Fruit fly (Drosophila melanogaster): Measurements from ENCODE around the gene Cyp316a1.

Cyp316a1 gene

dm6 chr3L:7510414-7511384, 19.0 kb downstream of the Cyp316a1 start, which contains the start of gene CG7546 (continued):
- peak; percentile 41 for TF ChIP-seq CG8924 (tag; optimal IDR thresholded peaks at IDR 0.05)
- TF ChIP-seq ken (GFP tag; IDR thresholded peaks at IDR 0.05) = 0 out of 3 replicates have a peak, but pooled peaks have one; percentile 15
- TF ChIP-seq CG2120 (GFP tag; optimal IDR thresholded peaks at IDR 0.05) = peak; percentile 63
- no peak for TF ChIP-seq CG6254 (GFP tag; optimal IDR thresholded peaks at IDR 0.05)
- 0 out of 2 replicates have a peak, but pooled peaks have one; percentile 13 for TF ChIP-seq ap (GFP tag; IDR thresholded peaks at IDR 0.05)
- TF ChIP-seq mam (GFP tag; optimal IDR thresholded peaks at IDR 0.05) = peak; percentile 7
- TF ChIP-seq CG31365 (tag; optimal IDR thresholded peaks at IDR 0.05) = no peak
- TF ChIP-seq dmrt11E (tag; optimal IDR thresholded peaks at IDR 0.05) = peak; percentile 47
- TF ChIP-seq sisA (GFP tag; IDR thresholded peaks at IDR 0.05) = 0 out of 2 replicates have a peak, but pooled peaks have one; percentile 39
- peak; percentile 10 for TF ChIP-seq zen (tag; optimal IDR thresholded peaks at IDR 0.05)
- peak; percentile 48 for TF ChIP-seq sug (tag; optimal IDR thresholded peaks at IDR 0.05)
- TF ChIP-seq bcd (GFP tag; optimal IDR thresholded peaks at IDR 0.05) = peak; percentile 31
- TF ChIP-seq dimm (GFP tag; IDR thresholded peaks at IDR 0.05) = no peak
- TF ChIP-seq Hmr (GFP tag; optimal IDR thresholded peaks at IDR 0.05) = peak; percentile 39
- no peak for TF ChIP-seq fd64A (GFP tag; optimal IDR thresholded peaks at IDR 0.05)
- TF ChIP-seq pfk (GFP tag; optimal IDR thresholded peaks at IDR 0.05) = no peak
- TF ChIP-seq E2f1 (GFP tag; IDR thresholded peaks at IDR 0.05) = 0 out of 2 replicates have a peak, but pooled peaks have one; percentile 14
- peak; percentile 92 for TF ChIP-seq E2f2 (GFP tag; IDR thresholded peaks at IDR 0.05)
- TF ChIP-seq CG11504 (tag; optimal IDR thresholded peaks at IDR 0.05) = peak; percentile 59
- peak; percentile 10 for TF ChIP-seq CG17385 (GFP tag; optimal IDR thresholded peaks at IDR 0.05)
- TF ChIP-seq CG16863 (GFP tag; optimal IDR thresholded peaks at IDR 0.05) = peak; percentile 16
- peak; percentile 4 for TF ChIP-seq Fer3 (tag; optimal IDR thresholded peaks at IDR 0.05)
- TF ChIP-seq Oli (tag; optimal IDR thresholded peaks at IDR 0.05) = peak; percentile 11
- TF ChIP-seq ewg (GFP tag; optimal IDR thresholded peaks at IDR 0.05) = peak; percentile 26
- peak; percentile 38 for TF ChIP-seq zf30C (GFP tag; optimal IDR thresholded peaks at IDR 0.05)
- TF ChIP-seq dysf (GFP tag; IDR thresholded peaks at IDR 0.05) = no peak
- peak in 1 of 2 experiments; percentile 21 for TF ChIP-seq Pdp1 (GFP tag; optimal IDR thresholded peaks at IDR 0.05)
- peak; percentile 40 for TF ChIP-seq CG9797 (GFP tag; optimal IDR thresholded peaks at IDR 0.05)
- TF ChIP-seq ac (GFP tag; optimal IDR thresholded peaks at IDR 0.05) = no peak
- peak; percentile 63 for TF ChIP-seq Xbp1 (GFP tag; optimal IDR thresholded peaks at IDR 0.05)
- peak; percentile 28 for TF ChIP-seq CG3281 (GFP tag; optimal IDR thresholded peaks at IDR 0.05)
- peak; percentile 10 for TF ChIP-seq Chrac-16 (GFP tag; optimal IDR thresholded peaks at IDR 0.05)
- TF ChIP-seq CG8388 (GFP tag; optimal IDR thresholded peaks at IDR 0.05) = peak; percentile 20
- TF ChIP-seq sob (GFP tag; IDR thresholded peaks at IDR 0.05) = 0 out of 2 replicates have a peak, but pooled peaks have one; percentile 11
- peak; percentile 40 for TF ChIP-seq zfh2 (GFP tag; optimal IDR thresholded peaks at IDR 0.05)
- TF ChIP-seq Dll (GFP tag; IDR thresholded peaks at IDR 0.05; ENCODE audit: partially characterized antibody) = 0 out of 4 replicates have a peak, but pooled peaks have one; percentile 30
- TF ChIP-seq CG12942 (GFP tag; optimal IDR thresholded peaks at IDR 0.05) = peak; percentile 17
- TF ChIP-seq CG32767 (GFP tag; IDR thresholded peaks at IDR 0.05) = no peak
- TF ChIP-seq nmo (GFP tag; optimal IDR thresholded peaks at IDR 0.05) = peak; percentile 56
- TF ChIP-seq Dp (GFP tag; optimal IDR thresholded peaks at IDR 0.05) = peak; percentile 93
- no peak for TF ChIP-seq Rx (GFP tag; IDR thresholded peaks at IDR 0.05)
- peak; percentile 63 for TF ChIP-seq grau (tag; optimal IDR thresholded peaks at IDR 0.05)
- TF ChIP-seq CG10321 (GFP tag; IDR thresholded peaks at IDR 0.05) = peak; percentile 50; the same call in 1 of the 2 replicates
- peak; percentile 69 for TF ChIP-seq slbo (GFP tag; IDR thresholded peaks at IDR 0.05)
- TF ChIP-seq CG10979 (tag; optimal IDR thresholded peaks at IDR 0.05) = no peak
- no peak for TF ChIP-seq slou (GFP tag; optimal IDR thresholded peaks at IDR 0.05)
- TF ChIP-seq CG10274 (GFP tag; optimal IDR thresholded peaks at IDR 0.05) = no peak
